Worm (Caenorhabditis elegans) whole organism, early embryonic: ENCODE measurements around the gene F49F1.10.

Experiments
- F13C5.2 ChIP-seq: sonication (generic microtip); optimal IDR thresholded peaks from 2 replicates; lab custom pipeline; 2017; ENCODE audit warnings: mild to moderate bottlenecking, missing genetic modification characterization, inconsistent platforms, missing compliant biosample characterization
- aly-1 ChIP-seq: sonication (generic microtip); optimal IDR thresholded peaks from 2 replicates; lab custom pipeline; 2016; ENCODE audit warnings: missing genetic modification characterization, missing compliant biosample characterization
- ama-1 ChIP-seq: fragments of 150-350 bp; optimal IDR thresholded peaks from 2 replicates; lab custom pipeline; 2014
- ceh-13 ChIP-seq: fragments of 200-800 bp; sonication (Bioruptor generic); optimal IDR thresholded peaks from 2 replicates; lab custom pipeline; 2018; ENCODE audit warnings: mild to moderate bottlenecking, missing genetic modification characterization, missing compliant biosample characterization
- ceh-36 ChIP-seq: sonication (generic microtip); optimal IDR thresholded peaks from 2 replicates; lab custom pipeline; 2016; ENCODE audit warnings: missing genetic modification characterization, inconsistent platforms, missing compliant biosample characterization
- ets-7 ChIP-seq: sonication (generic microtip); optimal IDR thresholded peaks from 2 replicates; lab custom pipeline; 2016; ENCODE audit warnings: missing genotype, missing genetic modification characterization, missing compliant biosample characterization
- flt-1 ChIP-seq: fragments of 200-800 bp; sonication (Bioruptor generic); IDR thresholded peaks from 2 replicates; pipeline ENCODE4 v1.3.6; 2022; ENCODE audit warnings: missing genetic modification characterization, missing compliant biosample characterization
- hmbx-1 ChIP-seq: sonication (generic microtip); optimal IDR thresholded peaks from 2 replicates; lab custom pipeline; 2016; ENCODE audit warnings: mild to moderate bottlenecking, missing genetic modification characterization, missing compliant biosample characterization
- hmg-4 ChIP-seq: fragments of 200-800 bp; sonication (Bioruptor generic); optimal IDR thresholded peaks from 2 replicates; lab custom pipeline; 2018; ENCODE audit warnings: mild to moderate bottlenecking, missing genetic modification characterization, missing compliant biosample characterization
- hnd-1 ChIP-seq: sonication (generic microtip); optimal IDR thresholded peaks from 2 replicates; lab custom pipeline; 2016; ENCODE audit warnings: missing genetic modification characterization, missing compliant biosample characterization
- pes-1 ChIP-seq: fragments of 200-800 bp; sonication (Bioruptor generic); IDR thresholded peaks from 2 replicates; pipeline ENCODE4 v1.3.6; 2022; ENCODE audit warnings: missing genetic modification reagents, missing genetic modification characterization, missing compliant biosample characterization
- sea-1 ChIP-seq: fragments of 200-800 bp; sonication (Bioruptor generic); conservative IDR thresholded peaks from 2 replicates; pipeline ENCODE4 v1.3.6; 2022; ENCODE audit warnings: missing genetic modification characterization, missing compliant biosample characterization
- tbx-11 ChIP-seq: fragments of 200-800 bp; sonication (Bioruptor generic); IDR thresholded peaks from 2 replicates; pipeline ENCODE4 v1.3.6; 2022; ENCODE audit warnings: missing genetic modification characterization, missing compliant biosample characterization
- tbx-37 ChIP-seq: fragments of 200-800 bp; sonication (Bioruptor generic); conservative IDR thresholded peaks from 2 replicates; pipeline ENCODE4 v1.3.6; 2022; ENCODE audit warnings: missing genetic modification reagents, missing genetic modification characterization, missing compliant biosample characterization
- tra-4 ChIP-seq: sonication (generic microtip); optimal IDR thresholded peaks from 2 replicates; lab custom pipeline; 2017; ENCODE audit warnings: missing genetic modification characterization, missing compliant biosample characterization

F49F1.10 gene

ce11 chrIV:4102720-4103119 is 36.2 kb downstream of the F49F1.10 start, which contains the start of gene ubc-1:
Gene ubc-1 (plus strand): TSS chrIV:4103020.
- TF ChIP-seq pes-1 (GFP tag; lab: Robert Waterston, UW) (no peak), tbx-11 (no peak), ama-1 (lab: Kevin White, UChicago) (no peak), ceh-36 (tag; lab: Kevin White, UChicago) (no peak), ets-7 (no peak), hmg-4 (GFP tag; lab: Kevin White, UChicago) (no peak)

- TF ChIP-seq tbx-11 (no peak), tra-4 (tag; lab: Kevin White, UChicago) (no peak), hnd-1 (tag; lab: Kevin White, UChicago) (no peak), aly-1 (no peak), ceh-13 (GFP tag; lab: Kevin White, UChicago) (no peak), hmbx-1 (no peak), pes-1 (GFP tag; lab: Robert Waterston, UW) (no peak), ets-7 (no peak), tbx-37 (GFP tag; lab: Robert Waterston, UW) (no peak), ceh-36 (tag; lab: Kevin White, UChicago) (no peak), sea-1 (no peak), flt-1 (GFP tag; lab: Robert Waterston, UW) (no peak), ama-1 (lab: Kevin White, UChicago) (no peak)
Observed at ce11 chrIV:4099773-4100172, 39.1 kb downstream of the F49F1.10 start.

DNA sequence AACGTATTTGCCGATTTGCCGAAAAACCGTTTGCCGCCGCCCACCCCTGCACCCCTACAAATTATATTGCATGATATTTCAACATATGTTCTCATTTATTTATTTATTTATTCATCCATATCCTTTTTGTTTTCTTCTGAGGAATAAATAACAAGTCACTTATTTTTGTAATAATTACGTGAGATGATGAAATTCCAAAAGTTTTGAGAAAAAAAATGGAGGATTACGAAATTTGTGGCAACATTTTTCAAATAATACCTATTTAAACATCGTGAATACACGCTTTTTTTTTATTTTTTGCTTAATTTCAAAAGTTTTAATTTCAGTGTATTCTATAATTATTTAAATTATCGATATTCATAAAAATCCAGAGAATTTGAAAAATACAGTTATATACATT is 42.0 kb downstream of the F49F1.10 start:
- TF ChIP-seq hmbx-1, result no peak

ce11 chrIV:4094364-4094763 is 44.6 kb downstream of the F49F1.10 start:
- no peak for TF ChIP-seq aly-1
- TF ChIP-seq ets-7, result no peak
- TF ChIP-seq hmg-4 (GFP tag; lab: Kevin White, UChicago), result no peak
- TF ChIP-seq flt-1 (GFP tag; lab: Robert Waterston, UW), result no peak

- TF ChIP-seq F13C5.2 (tag; lab: Kevin White, UChicago), result no peak
Observed at ce11 chrIV:4093087-4093486, 45.8 kb downstream of the F49F1.10 start.
